Fruit fly (Drosophila melanogaster): ENCODE data around the gene nur.

Gene nur

DNA sequence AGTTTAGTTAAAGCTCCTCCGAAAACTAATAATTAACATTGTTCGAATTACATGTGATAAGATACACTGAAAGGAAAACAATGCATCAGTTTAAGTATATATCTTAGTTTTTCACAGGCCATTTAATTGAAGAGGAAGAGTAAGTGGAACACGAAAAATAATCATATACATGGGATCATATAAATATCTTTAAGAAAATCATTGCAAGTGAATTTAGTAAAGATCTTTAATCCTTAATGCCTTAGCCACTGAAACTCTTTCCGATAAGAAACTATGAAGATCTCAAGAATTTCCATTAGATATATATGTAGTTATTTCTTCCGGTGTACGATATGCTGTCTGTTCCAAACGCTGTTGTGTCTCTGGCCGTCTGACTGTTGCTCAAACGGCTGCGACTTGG is 42.7 kb downstream of the nur start (continued):
- TF ChIP-seq Vsx1 (GFP tag; optimal IDR thresholded peaks at IDR 0.05) (peak; percentile 30), NfI (GFP tag; optimal IDR thresholded peaks at IDR 0.05) (peak; percentile 53), CG30020 (tag; optimal IDR thresholded peaks at IDR 0.05) (no peak), CG8089 (GFP tag; optimal IDR thresholded peaks at IDR 0.05) (no peak), Tbp (GFP tag; optimal IDR thresholded peaks at IDR 0.05) (no peak), bsh (GFP tag; optimal IDR thresholded peaks at IDR 0.05) (peak in 1 of 2 experiments; percentile 46), CG10959 (GFP tag; IDR thresholded peaks at IDR 0.05) (no peak), Ravus (GFP tag; IDR thresholded peaks at IDR 0.05) (peak; percentile 31), Aef1 (GFP tag; IDR thresholded peaks at IDR 0.05) (peak; percentile 59), CG12236 (GFP tag; optimal IDR thresholded peaks at IDR 0.05) (peak; percentile 13), CG31441 (GFP tag; IDR thresholded peaks at IDR 0.05) (peak; percentile 58; the same call in 1 of the 2 replicates), Mrtf (GFP tag; IDR thresholded peaks at IDR 0.05) (0 out of 3 replicates have a peak, but pooled peaks have one; percentile 34), ERR (GFP tag; optimal IDR thresholded peaks at IDR 0.05) (no peak), gfzf (GFP tag; optimal IDR thresholded peaks at IDR 0.05) (no peak), CG13624 (GFP tag; optimal IDR thresholded peaks at IDR 0.05) (peak; percentile 40), Dref (GFP tag; IDR thresholded peaks at IDR 0.05) (no peak), Elba2 (GFP tag; optimal IDR thresholded peaks at IDR 0.05) (no peak), trem (tag; optimal IDR thresholded peaks at IDR 0.05) (no peak), prd (optimal IDR thresholded peaks at IDR 0.05) (no peak), prd (GFP tag; IDR thresholded peaks at IDR 0.05) (peak; percentile 53; the same call in 2 of the 3 replicates), CG10267 (tag; optimal IDR thresholded peaks at IDR 0.05) (peak; percentile 47), CG30403 (GFP tag; optimal IDR thresholded peaks at IDR 0.05) (peak; percentile 76), HLH54F (GFP tag; optimal IDR thresholded peaks at IDR 0.05) (peak; percentile 35), Asciz (GFP tag; optimal IDR thresholded peaks at IDR 0.05) (peak; percentile 41), grn (GFP tag; optimal IDR thresholded peaks at IDR 0.05) (no peak), Awh (GFP tag; IDR thresholded peaks at IDR 0.05) (peak; percentile 40; the same call in 1 of the 2 replicates), sd (tag; optimal IDR thresholded peaks at IDR 0.05) (no peak), Med (GFP tag) (peak; percentile 89), CG13287 (GFP tag; IDR thresholded peaks at IDR 0.05; ENCODE audit: partially characterized antibody) (no peak), croc (GFP tag; conservative IDR thresholded peaks at IDR 0.05) (no peak; the same call in 2 of the 3 replicates), CG12155 (GFP tag; optimal IDR thresholded peaks at IDR 0.05) (peak; percentile 6), HLH4C (GFP tag; IDR thresholded peaks at IDR 0.05; ENCODE audit: partially characterized antibody) (no peak), al (GFP tag; IDR thresholded peaks at IDR 0.05) (peak; percentile 30), az2 (GFP tag; optimal IDR thresholded peaks at IDR 0.05) (peak; percentile 20), so (GFP tag; IDR thresholded peaks at IDR 0.05) (no peak), sr (GFP tag; IDR thresholded peaks at IDR 0.05) (no peak), amos (GFP tag; IDR thresholded peaks at IDR 0.05; ENCODE audit: partially characterized antibody) (no peak), CG7963 (GFP tag; IDR thresholded peaks at IDR 0.05; ENCODE audit: partially characterized antibody) (no peak), btn (GFP tag; optimal IDR thresholded peaks at IDR 0.05) (no peak), CG3281 (GFP tag; optimal IDR thresholded peaks at IDR 0.05) (peak; percentile 52), cg (GFP tag; optimal IDR thresholded peaks at IDR 0.05) (no peak), klu (GFP tag; IDR thresholded peaks at IDR 0.05) (no peak), bowl (GFP tag; IDR thresholded peaks at IDR 0.05) (no peak), CG15073 (GFP tag; optimal IDR thresholded peaks at IDR 0.05) (no peak), her (GFP tag; optimal IDR thresholded peaks at IDR 0.05) (peak; percentile 19), da (GFP tag; optimal IDR thresholded peaks at IDR 0.05) (peak; percentile 38), stc (GFP tag; IDR thresholded peaks at IDR 0.05) (peak; percentile 63), bab2 (GFP tag; optimal IDR thresholded peaks at IDR 0.05) (peak; percentile 51), Hmr (GFP tag; optimal IDR thresholded peaks at IDR 0.05) (peak; percentile 77), CG8765 (GFP tag; IDR thresholded peaks at IDR 0.05) (no peak), vfl (GFP tag; optimal IDR thresholded peaks at IDR 0.05) (no peak), slou (GFP tag; optimal IDR thresholded peaks at IDR 0.05) (peak; percentile 36)
